Worm (Caenorhabditis elegans) whole organism, L3 larva: ENCODE data around the gene T10C6.16.

Source experiments
- R02D3.7 ChIP-seq: fragments of 150-350 bp; optimal IDR thresholded peaks from 2 replicates; lab custom pipeline; 2014; ENCODE audit warnings: missing biosample characterization, missing genetic modification characterization
- ZK546.5 ChIP-seq: sonication (generic microtip); optimal IDR thresholded peaks from 2 replicates; lab custom pipeline; 2017; ENCODE audit warnings: missing biosample characterization, missing genetic modification characterization
- ceh-16 ChIP-seq: sonication (generic microtip); optimal IDR thresholded peaks from 2 replicates; lab custom pipeline; 2017; ENCODE audit warnings: missing biosample characterization, missing genetic modification characterization
- ceh-82 ChIP-seq: fragments of 150-350 bp; optimal IDR thresholded peaks from 2 replicates; lab custom pipeline; 2014; ENCODE audit warnings: missing biosample characterization, missing genetic modification characterization
- daf-12 ChIP-seq: fragments of 150-350 bp; optimal IDR thresholded peaks from 2 replicates; lab custom pipeline; 2014; ENCODE audit warnings: missing biosample characterization, missing genetic modification reagents, missing genetic modification characterization
- egl-5 ChIP-seq: fragments of 150-350 bp; optimal IDR thresholded peaks from 2 replicates; lab custom pipeline; 2017; ENCODE audit warnings: missing biosample characterization, missing genetic modification reagents, missing genetic modification characterization, inconsistent platforms
- elt-1 ChIP-seq: fragments of 150-350 bp; optimal IDR thresholded peaks from 2 replicates; lab custom pipeline; 2014; ENCODE audit warnings: missing biosample characterization, missing genetic modification characterization
- elt-2 ChIP-seq: sonication (generic microtip); optimal IDR thresholded peaks from 2 replicates; lab custom pipeline; 2016; ENCODE audit warnings: missing genetic modification reagents, mild to moderate bottlenecking, missing genetic modification characterization, missing compliant biosample characterization
- elt-3 ChIP-seq, 3 experiments: fragments of 150-350 bp in 1 of 3; sonication (generic microtip) in 2 of 3; optimal IDR thresholded peaks; 2 replicates in 2 of 3; 4 replicates in 1 of 3; lab custom pipeline; 2014 to 2017; ENCODE audit warnings: missing biosample characterization in 3 of 3, missing genetic modification characterization in 3 of 3
- eor-1 ChIP-seq, 2 experiments: fragments of 150-350 bp; optimal IDR thresholded peaks; 2 replicates each; lab custom pipeline; 2014 to 2018; ENCODE audit warnings: missing biosample characterization in 2 of 2, missing genetic modification characterization in 2 of 2
- fos-1 ChIP-seq: fragments of 150-350 bp; optimal IDR thresholded peaks from 2 replicates; lab custom pipeline; 2014; ENCODE audit warnings: missing biosample characterization, missing genetic modification characterization
- hmg-11 ChIP-seq: sonication (generic microtip); optimal IDR thresholded peaks from 2 replicates; lab custom pipeline; 2016; ENCODE audit warnings: missing genetic modification characterization, missing compliant biosample characterization
- jun-1 ChIP-seq: fragments of 150-350 bp; optimal IDR thresholded peaks from 2 replicates; lab custom pipeline; 2014; ENCODE audit warnings: missing biosample characterization, missing genetic modification reagents, missing genetic modification characterization
- lin-39 ChIP-seq: fragments of 150-350 bp; optimal IDR thresholded peaks from 2 replicates; lab custom pipeline; 2018; ENCODE audit warnings: missing biosample characterization, missing genetic modification reagents, missing genetic modification characterization
- lsy-12 ChIP-seq: sonication (generic microtip); optimal IDR thresholded peaks from 2 replicates; lab custom pipeline; 2016; ENCODE audit warnings: mild to moderate bottlenecking, missing genetic modification characterization, missing compliant biosample characterization
- mdl-1 ChIP-seq: fragments of 150-350 bp; optimal IDR thresholded peaks from 2 replicates; lab custom pipeline; 2014; ENCODE audit warnings: missing biosample characterization, missing genetic modification characterization
- mml-1 ChIP-seq: fragments of 150-350 bp; sonication (generic microtip); optimal IDR thresholded peaks from 3 replicates; lab custom pipeline; 2014; ENCODE audit warnings: missing biosample characterization, missing genetic modification characterization
- nfya-1 ChIP-seq: sonication (generic microtip); optimal IDR thresholded peaks from 2 replicates; lab custom pipeline; 2017; ENCODE audit warnings: missing genetic modification characterization, mild to moderate bottlenecking, missing compliant biosample characterization, antibody characterized with exemption, moderate library complexity; ENCODE audit not compliant: insufficient read depth
- nhr-11 ChIP-seq: fragments of 150-350 bp; optimal IDR thresholded peaks from 2 replicates; lab custom pipeline; 2014; ENCODE audit warnings: missing biosample characterization, missing genetic modification characterization
- nhr-12 ChIP-seq: fragments of 150-350 bp; optimal IDR thresholded peaks from 2 replicates; lab custom pipeline; 2014; ENCODE audit warnings: missing biosample characterization, missing genetic modification characterization
- nhr-23 ChIP-seq: fragments of 150-350 bp; optimal IDR thresholded peaks from 2 replicates; lab custom pipeline; 2014; ENCODE audit warnings: missing biosample characterization, missing genetic modification reagents, missing genetic modification characterization
- nhr-25 ChIP-seq: sonication (generic microtip); optimal IDR thresholded peaks from 2 replicates; lab custom pipeline; 2017; ENCODE audit warnings: missing biosample characterization, missing genetic modification characterization
- nhr-28 ChIP-seq: fragments of 150-350 bp; optimal IDR thresholded peaks from 2 replicates; lab custom pipeline; 2014; ENCODE audit warnings: missing biosample characterization, missing genetic modification characterization
- nhr-43 ChIP-seq: sonication (generic microtip); optimal IDR thresholded peaks from 2 replicates; lab custom pipeline; 2016; ENCODE audit warnings: mild to moderate bottlenecking, missing genetic modification characterization, missing compliant biosample characterization; ENCODE audit not compliant: poor library complexity, severe bottlenecking
- nhr-67 ChIP-seq: fragments of 150-350 bp; optimal IDR thresholded peaks from 2 replicates; lab custom pipeline; 2014; ENCODE audit warnings: missing biosample characterization, missing genetic modification characterization
- nhr-76 ChIP-seq: fragments of 150-350 bp; sonication (generic microtip); optimal IDR thresholded peaks from 5 replicates; lab custom pipeline; 2014; ENCODE audit warnings: missing biosample characterization, missing genetic modification characterization
- nhr-77 ChIP-seq: fragments of 150-350 bp; optimal IDR thresholded peaks from 2 replicates; lab custom pipeline; 2014; ENCODE audit warnings: missing biosample characterization, missing genetic modification characterization
- pha-4 ChIP-seq: fragments of 150-350 bp; optimal IDR thresholded peaks from 2 replicates; lab custom pipeline; 2014; ENCODE audit warnings: missing biosample characterization, missing genetic modification reagents, missing genetic modification characterization
- pqm-1 ChIP-seq: fragments of 150-350 bp; optimal IDR thresholded peaks from 2 replicates; lab custom pipeline; 2017; ENCODE audit warnings: missing biosample characterization, missing genetic modification characterization, inconsistent platforms
- sea-2 ChIP-seq: fragments of 150-350 bp; sonication (generic microtip); optimal IDR thresholded peaks from 4 replicates; lab custom pipeline; 2014; ENCODE audit warnings: missing biosample characterization, missing genetic modification reagents, missing genetic modification characterization
- snpc-4 ChIP-seq: fragments of 150-350 bp; optimal IDR thresholded peaks from 2 replicates; lab custom pipeline; 2014; ENCODE audit warnings: missing biosample characterization, missing genetic modification characterization
- tbx-2 ChIP-seq: sonication (generic microtip); optimal IDR thresholded peaks from 2 replicates; lab custom pipeline; 2016; ENCODE audit warnings: mild to moderate bottlenecking, missing genetic modification characterization, missing compliant biosample characterization
- unc-62 ChIP-seq: fragments of 150-350 bp; sonication (generic microtip); optimal IDR thresholded peaks from 4 replicates; lab custom pipeline; 2014; ENCODE audit warnings: missing biosample characterization, missing genetic modification reagents, missing genetic modification characterization
- zag-1 ChIP-seq: fragments of 150-350 bp; optimal IDR thresholded peaks from 2 replicates; lab custom pipeline; 2014; ENCODE audit warnings: missing biosample characterization, missing genetic modification characterization
- ztf-11 ChIP-seq: fragments of 150-350 bp; optimal IDR thresholded peaks from 2 replicates; lab custom pipeline; 2014; ENCODE audit warnings: missing biosample characterization, missing genetic modification characterization
- ztf-4 ChIP-seq: fragments of 150-350 bp; optimal IDR thresholded peaks from 2 replicates; lab custom pipeline; 2014; ENCODE audit warnings: missing biosample characterization, missing genetic modification characterization

The T10C6.16 gene

DNA sequence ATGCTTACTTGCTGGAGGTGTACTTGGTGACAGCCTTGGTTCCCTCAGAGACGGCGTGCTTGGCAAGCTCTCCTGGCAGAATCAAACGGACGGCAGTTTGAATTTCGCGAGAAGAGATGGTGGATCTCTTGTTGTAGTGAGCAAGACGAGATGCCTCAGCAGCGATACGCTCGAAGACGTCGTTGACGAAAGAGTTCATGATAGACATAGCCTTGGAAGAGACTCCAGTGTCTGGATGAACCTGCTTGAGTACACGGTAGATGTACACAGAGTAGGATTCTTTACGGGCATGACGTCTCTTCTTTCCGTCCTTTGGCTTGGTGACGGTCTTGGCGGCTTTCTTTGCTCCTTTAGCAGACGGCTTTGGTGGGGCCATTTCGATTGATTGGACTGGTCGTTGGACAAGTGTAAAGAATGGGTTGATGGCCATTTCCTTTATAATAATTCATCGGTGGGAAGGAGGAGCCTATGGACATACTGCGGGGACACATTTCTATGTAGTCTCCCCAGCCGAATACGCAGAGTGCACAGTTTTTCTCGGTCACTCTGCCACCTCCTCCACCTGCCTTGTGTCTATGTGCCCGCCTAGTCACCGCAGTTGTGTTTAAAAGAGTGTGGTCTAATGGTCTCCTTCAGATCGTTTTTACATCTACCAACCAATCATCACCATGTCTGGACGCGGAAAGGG, 7.5 kb upstream of the T10C6.16 start, which contains the start of the genes his-4 and his-3:
Gene his-4 (minus strand): TSS at position 376 of the 688 bp plus-strand sequence.
Gene his-3 (plus strand): TSS at position 669 of the 688 bp plus-strand sequence.
- TF ChIP-seq snpc-4 (tag; lab: Kevin White, UChicago) (peak; percentile 28), elt-1 (peak; percentile 11), nhr-23 (tag; lab: Kevin White, UChicago) (peak; percentile 30), nhr-25 (tag; lab: Kevin White, UChicago) (peak; percentile 93), pqm-1 (tag; lab: Kevin White, UChicago) (peak; percentile 41), elt-2 (tag; lab: Kevin White, UChicago) (peak; percentile 60), pha-4 (peak; percentile 68)

- no peak for TF ChIP-seq elt-1
- TF ChIP-seq eor-1 (tag; optimal IDR thresholded peaks at IDR 0.05; lab: Kevin White, UChicago): no peak
- TF ChIP-seq lin-39 (tag; lab: Kevin White, UChicago): no peak
- TF ChIP-seq nhr-28 (tag; lab: Kevin White, UChicago): no peak
- no peak for TF ChIP-seq ceh-82 (tag; lab: Kevin White, UChicago)
- TF ChIP-seq mdl-1 (tag; lab: Kevin White, UChicago): no peak
- TF ChIP-seq nhr-12 (tag; lab: Kevin White, UChicago): no peak
- TF ChIP-seq ztf-11 (tag; lab: Kevin White, UChicago): no peak
- no peak for TF ChIP-seq sea-2
- no peak for TF ChIP-seq nfya-1 (tag; lab: Kevin White, UChicago)
- TF ChIP-seq ZK546.5: no peak
- TF ChIP-seq nhr-77 (tag; lab: Kevin White, UChicago): no peak
- TF ChIP-seq nhr-76: no peak
- TF ChIP-seq, all 47 proteins: peak for 0
These were observed 3.4 kb upstream of the T10C6.16 start, which contains the start of gene T10C6.10 for ce11 chrV:16036166-16036565. Gene T10C6.10 (plus strand): TSS chrV:16036413.

- no peak for TF ChIP-seq elt-2 (tag; lab: Kevin White, UChicago)
- no peak for TF ChIP-seq nhr-43 (tag; lab: Kevin White, UChicago)
- no peak for TF ChIP-seq nhr-67 (tag; lab: Kevin White, UChicago)
- no peak for TF ChIP-seq ztf-4 (tag; lab: Kevin White, UChicago)
- no peak for TF ChIP-seq lsy-12
These were observed 686 bp upstream of the T10C6.16 start for ce11 chrV:16033491-16033890.

ce11 chrV:16031571-16031970, 1.2 kb downstream of the T10C6.16 start, which contains the start of gene T10C6.7:
Gene T10C6.7 (minus strand): TSS chrV:16031713.
- TF ChIP-seq nhr-76 (no peak), ceh-16 (tag; lab: Kevin White, UChicago) (no peak), zag-1 (no peak), tbx-2 (no peak), egl-5 (tag; lab: Kevin White, UChicago) (no peak)

DNA sequence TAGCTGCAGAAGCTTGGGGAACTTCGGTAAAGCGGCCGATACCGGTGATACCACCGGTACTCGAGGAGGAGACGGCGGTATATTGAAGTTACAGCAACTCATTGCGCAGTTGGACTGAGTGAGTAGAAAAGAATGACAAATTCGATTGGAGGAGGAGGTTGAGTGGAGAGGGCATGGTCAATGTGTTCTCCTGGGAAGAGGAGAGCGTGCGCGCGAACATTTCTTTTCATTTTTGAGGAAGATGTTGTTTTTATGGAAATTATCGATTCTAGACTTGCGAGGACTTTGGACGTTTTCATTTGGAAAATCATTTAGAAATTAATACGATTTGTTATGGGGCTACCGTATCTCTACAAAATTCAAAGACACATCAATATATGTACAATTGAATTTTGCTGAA, 3.6 kb downstream of the T10C6.16 start:
- TF ChIP-seq ztf-11 (tag; lab: Kevin White, UChicago) (no peak), mdl-1 (tag; lab: Kevin White, UChicago) (no peak), egl-5 (tag; lab: Kevin White, UChicago) (no peak), nhr-28 (tag; lab: Kevin White, UChicago) (no peak), nfya-1 (tag; lab: Kevin White, UChicago) (no peak), hmg-11 (no peak)

DNA sequence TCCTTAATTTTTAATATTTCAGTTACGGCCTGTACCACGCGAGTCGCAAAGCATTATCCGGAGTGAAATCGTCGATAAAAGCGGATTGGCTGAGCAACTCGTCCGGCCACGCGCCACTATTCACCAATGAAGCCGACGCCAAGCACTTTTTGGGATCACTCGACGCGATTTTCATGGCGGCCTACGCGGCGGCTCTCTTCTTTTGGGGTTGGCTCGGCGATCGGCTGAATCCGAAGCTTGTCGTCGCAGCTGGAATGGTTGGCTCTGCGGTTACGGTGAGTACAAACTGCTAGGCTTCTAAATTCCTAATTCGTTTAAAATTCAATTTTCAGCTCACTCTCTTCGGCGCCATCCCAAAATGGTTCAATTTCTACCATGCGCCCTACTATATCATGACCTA, 7.9 kb downstream of the T10C6.16 start:
- no peak for TF ChIP-seq zag-1
- no peak for TF ChIP-seq nhr-67 (tag; lab: Kevin White, UChicago)

- TF ChIP-seq mml-1 (no peak), R02D3.7 (no peak), daf-12 (tag; lab: Kevin White, UChicago) (no peak), nhr-25 (tag; lab: Kevin White, UChicago) (no peak), nhr-77 (tag; lab: Kevin White, UChicago) (no peak), ztf-4 (tag; lab: Kevin White, UChicago) (no peak), lin-39 (tag; lab: Kevin White, UChicago) (no peak), zag-1 (no peak), elt-1 (no peak), tbx-2 (no peak), fos-1 (tag; lab: Kevin White, UChicago) (no peak), elt-3 (tag; optimal IDR thresholded peaks at IDR 0.05; lab: Kevin White, UChicago) (no peak), jun-1 (tag; lab: Kevin White, UChicago) (no peak), nhr-11 (tag; lab: Kevin White, UChicago) (no peak), unc-62 (no peak), mdl-1 (tag; lab: Kevin White, UChicago) (no peak), pqm-1 (tag; lab: Kevin White, UChicago) (no peak)
These were observed 8.5 kb downstream of the T10C6.16 start, which contains the start of gene T10C6.6 for ce11 chrV:16024300-16024699. Gene T10C6.6 (plus strand): TSS chrV:16024326.
